Worm (Caenorhabditis elegans) whole organism, midembryonic: ENCODE results near the gene Y7A5A.13.

Experiments used
- T22C8.4 ChIP-seq: fragments of 200-800 bp; sonication (Bioruptor generic); IDR thresholded peaks from 2 replicates; pipeline ENCODE4 v1.3.6; 2022; ENCODE audit warnings: missing genetic modification characterization, missing compliant biosample characterization
- flt-1 ChIP-seq: fragments of 200-800 bp; sonication (Bioruptor generic); IDR thresholded peaks from 2 replicates; pipeline ENCODE4 v1.3.6; 2022; ENCODE audit warnings: missing genetic modification characterization, missing compliant biosample characterization
- klf-2 ChIP-seq: fragments of 200-800 bp; sonication (Bioruptor generic); conservative IDR thresholded peaks from 2 replicates; pipeline ENCODE4 v1.3.6; 2022; ENCODE audit warnings: missing genetic modification reagents, missing genetic modification characterization, missing compliant biosample characterization
- med-1 ChIP-seq: sonication (generic microtip); optimal IDR thresholded peaks from 2 replicates; lab custom pipeline; 2017; ENCODE audit warnings: missing genetic modification characterization, mild to moderate bottlenecking, missing compliant biosample characterization, antibody characterized with exemption, missing genetic modification reagents; ENCODE audit not compliant: insufficient read depth
- ref-1 ChIP-seq: fragments of 200-800 bp; sonication (Bioruptor generic); conservative IDR thresholded peaks from 2 replicates; pipeline ENCODE4 v1.3.6; 2022; ENCODE audit warnings: missing genetic modification reagents, missing genetic modification characterization, missing compliant biosample characterization
- tab-1 ChIP-seq: fragments of 200-800 bp; sonication (Bioruptor generic); IDR thresholded peaks from 2 replicates; pipeline ENCODE4 v1.3.6; 2022; ENCODE audit warnings: missing genetic modification characterization, missing compliant biosample characterization
- ztf-23 ChIP-seq: fragments of 200-800 bp; sonication (Bioruptor generic); IDR thresholded peaks from 2 replicates; pipeline ENCODE4 v1.3.6; 2022; ENCODE audit warnings: missing genetic modification reagents, missing genetic modification characterization, missing compliant biosample characterization
- ztf-29 ChIP-seq: fragments of 200-800 bp; sonication (Bioruptor generic); IDR thresholded peaks from 2 replicates; pipeline ENCODE4 v1.3.6; 2022; ENCODE audit warnings: missing genetic modification reagents, missing genetic modification characterization, missing compliant biosample characterization

DNA sequence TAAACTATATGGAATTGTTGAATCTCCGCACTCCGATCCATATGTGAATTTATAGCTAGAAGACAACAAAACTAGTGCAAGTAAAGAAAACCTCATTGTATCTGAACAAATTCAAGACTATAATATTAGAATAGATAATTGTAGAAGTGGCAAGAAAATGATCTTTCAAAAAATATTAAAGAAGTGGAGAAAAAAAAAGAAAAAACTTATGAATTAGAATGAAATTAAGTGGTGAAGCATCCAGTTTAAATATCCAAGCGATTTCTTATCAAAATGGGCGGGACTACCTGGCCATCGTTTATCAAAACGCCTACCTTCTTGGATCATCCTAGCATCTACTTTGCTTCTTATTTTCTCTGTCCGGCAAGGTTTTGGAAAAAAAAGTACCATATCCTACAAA, 16.5 kb upstream of the Y7A5A.13 start, which contains the start of gene wrt-4:
- TF ChIP-seq ztf-23 (GFP tag; lab: Robert Waterston, UW) (no peak), med-1 (GFP tag; lab: Kevin White, UChicago) (no peak), T22C8.4 (GFP tag; lab: Robert Waterston, UW) (no peak), klf-2 (no peak), flt-1 (GFP tag; lab: Robert Waterston, UW) (no peak), ref-1 (no peak), ztf-29 (no peak), tab-1 (GFP tag; lab: Robert Waterston, UW) (no peak)
